Fruit fly (Drosophila melanogaster): Measurements from ENCODE around the gene Kdm2.

DNA sequence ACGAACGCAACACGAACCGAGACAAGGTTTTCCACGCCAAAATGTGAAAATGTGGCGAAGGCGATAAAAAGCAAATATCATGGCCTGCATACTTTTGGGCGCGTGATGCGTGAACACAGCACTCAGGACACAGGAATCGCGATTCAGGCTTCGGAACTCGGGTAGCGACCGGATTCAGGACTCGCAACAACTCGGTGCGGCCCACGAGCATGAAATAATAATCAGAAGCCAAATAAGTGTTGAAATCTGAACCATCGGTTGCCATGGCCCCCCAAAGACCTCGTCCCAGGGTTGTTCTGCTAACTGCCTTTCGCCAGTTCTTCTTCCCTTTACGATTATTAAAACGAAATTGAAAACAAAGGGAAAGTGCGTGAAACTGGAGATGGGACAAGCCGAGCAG is 30.0 kb downstream of the Kdm2 start:
- TF ChIP-seq CTCF (optimal IDR thresholded peaks at IDR 0.05) (no peak), CG8478 (optimal IDR thresholded peaks at IDR 0.05) (no peak)

All from S2 (cell line).